Worm (Caenorhabditis elegans): ENCODE measurements around the gene F54C8.6.
A peak's percentile ranks its signal among the peaks of the same experiment; 100 is the strongest.

F54C8.6 gene

DNA sequence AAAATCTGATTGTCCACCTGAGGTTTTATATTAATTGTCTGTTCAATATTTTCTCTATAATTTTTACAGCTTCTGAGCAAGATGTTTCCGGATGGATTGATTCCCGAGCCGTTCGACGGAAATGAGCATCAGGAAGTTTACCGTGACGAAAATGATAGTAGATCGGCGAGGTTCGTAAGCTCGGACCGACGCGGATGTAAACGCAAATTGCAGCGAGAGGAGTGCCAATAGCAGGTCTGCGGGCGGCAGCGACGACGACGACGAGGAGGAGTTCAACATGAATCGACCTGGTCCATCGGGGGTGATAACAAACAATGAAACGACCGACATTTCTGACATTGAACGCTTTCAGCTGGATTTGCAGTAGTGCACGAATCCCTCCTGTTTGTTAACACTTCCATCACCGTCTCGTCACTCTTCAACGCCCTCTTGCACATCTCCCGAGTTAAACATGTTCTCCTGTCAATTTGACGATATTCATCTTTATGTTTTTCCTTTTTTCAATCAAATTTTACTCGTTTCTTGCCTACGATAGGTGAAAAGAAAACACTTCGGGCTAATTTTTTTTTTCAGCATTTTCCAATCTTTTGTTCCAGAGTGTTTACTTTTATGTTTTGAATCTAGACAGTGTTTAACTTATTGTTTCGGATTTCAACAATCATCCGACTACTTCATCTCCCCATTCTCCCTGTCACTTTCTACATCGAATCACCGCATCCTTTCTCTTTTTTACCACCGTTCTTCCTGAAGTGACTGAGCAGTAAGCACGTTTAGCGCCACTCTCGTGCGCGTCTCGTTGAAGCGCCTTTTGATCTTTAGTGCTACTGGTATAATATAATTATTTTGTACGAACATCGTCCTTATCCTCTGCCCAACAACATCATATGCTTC, 12.4 kb upstream of the F54C8.6 start (continued):
- TF ChIP-seq ekl-4 (GFP tag; IDR thresholded peaks at IDR 0.05) (no peak), Y79H2A.3 (GFP tag; conservative IDR thresholded peaks at IDR 0.05) (peak; percentile 31; the same call in 1 of the 2 replicates), tbp1 (GFP tag; optimal IDR thresholded peaks at IDR 0.05) (peak; percentile 26), unc-62 (GFP tag; optimal IDR thresholded peaks at IDR 0.05) (no peak), nhr-27 (tag; optimal IDR thresholded peaks at IDR 0.05) (no peak), let-607 (tag; optimal IDR thresholded peaks at IDR 0.05) (no peak), unc-130 (GFP tag; optimal IDR thresholded peaks at IDR 0.05) (no peak), ztf-6 (GFP tag; IDR thresholded peaks at IDR 0.05) (no peak), F23B12.7 (tag; optimal IDR thresholded peaks at IDR 0.05; ENCODE audit: insufficient read depth) (no peak), zfh-2 (GFP tag; conservative IDR thresholded peaks at IDR 0.05) (peak; percentile 59), madf-3 (GFP tag; IDR thresholded peaks at IDR 0.05) (no peak), F39B2.1 (GFP tag; IDR thresholded peaks at IDR 0.05) (no peak), ceh-100 (GFP tag; IDR thresholded peaks at IDR 0.05) (peak; percentile 16; the same call in 1 of the 2 replicates)

DNA sequence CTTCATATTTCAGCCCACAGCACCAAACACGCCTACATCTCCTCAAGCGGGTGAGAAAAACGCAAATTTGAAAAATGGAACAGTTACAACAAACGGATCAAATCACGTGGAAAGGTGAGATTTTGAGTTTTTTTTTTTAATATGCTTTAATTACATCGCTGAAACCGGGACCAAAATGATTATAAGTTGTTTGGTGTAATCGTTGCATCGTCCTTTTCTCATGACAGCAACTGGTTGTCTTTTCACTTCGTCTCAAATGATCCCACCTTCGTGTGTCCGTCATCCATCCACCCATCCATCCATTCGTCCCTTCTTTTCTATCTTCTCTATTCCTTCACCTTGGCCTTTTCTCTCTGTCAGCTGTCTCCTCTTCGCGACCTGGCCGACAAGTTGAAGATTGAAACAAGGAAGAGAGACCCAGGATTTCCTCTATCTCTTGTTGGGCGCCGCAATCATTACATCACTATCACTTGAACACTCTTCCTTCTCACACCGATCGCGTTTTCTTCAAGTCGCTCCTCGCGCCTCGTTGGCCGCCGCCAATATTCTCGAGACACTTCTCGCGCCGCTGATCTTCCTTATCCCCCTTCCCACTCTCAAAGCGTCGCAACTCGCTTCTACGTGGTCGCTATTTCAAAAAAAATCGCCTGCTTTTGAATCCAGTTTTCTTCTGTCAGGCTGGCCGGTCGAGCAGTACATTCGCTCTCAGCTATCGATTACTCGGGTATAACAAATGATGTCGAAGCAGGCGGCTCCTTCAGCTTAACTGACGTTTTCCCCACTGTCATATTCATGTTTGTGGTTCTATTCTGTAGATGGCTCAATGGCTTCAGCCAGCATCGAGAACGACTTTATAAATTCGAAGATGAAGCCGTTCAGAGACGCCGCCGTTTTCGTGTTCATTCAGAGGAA, 7.7 kb upstream of the F54C8.6 start:
- no peak for TF ChIP-seq bed-2 (GFP tag; IDR thresholded peaks at IDR 0.05)
- TF ChIP-seq lag-1 (GFP tag; IDR thresholded peaks at IDR 0.05), result no peak
- no peak for TF ChIP-seq B0261.1 (tag; optimal IDR thresholded peaks at IDR 0.05)
- no peak for TF ChIP-seq cebp-1 (GFP tag; IDR thresholded peaks at IDR 0.05)
- peak; percentile 27 for TF ChIP-seq cebp-1 (tag; optimal IDR thresholded peaks at IDR 0.05)
- TF ChIP-seq hlh-26 (GFP tag; conservative IDR thresholded peaks at IDR 0.05), result no peak
- peak; percentile 88 for TF ChIP-seq zfh-2 (GFP tag; conservative IDR thresholded peaks at IDR 0.05)

- TF ChIP-seq ztf-22 (GFP tag; optimal IDR thresholded peaks at IDR 0.05) (peak; percentile 87), F22D6.2 (tag; optimal IDR thresholded peaks at IDR 0.05) (peak; percentile 13), athp-1 (tag; optimal IDR thresholded peaks at IDR 0.05) (peak; percentile 86), Y53F4B.3 (GFP tag; IDR thresholded peaks at IDR 0.05) (no peak), F57A8.1 (GFP tag; optimal IDR thresholded peaks at IDR 0.05) (no peak), pbrm-1 (GFP tag; IDR thresholded peaks at IDR 0.05) (peak; percentile 94), dpff-1 (tag; optimal IDR thresholded peaks at IDR 0.05) (no peak), attf-6 (GFP tag; IDR thresholded peaks at IDR 0.05) (peak; percentile 22; the same call in 1 of the 2 replicates), sea-2 (GFP tag; IDR thresholded peaks at IDR 0.05) (no peak), C17E4.6 (GFP tag; IDR thresholded peaks at IDR 0.05) (no peak), him-1 (tag; optimal IDR thresholded peaks at IDR 0.05) (no peak), fkh-3 (tag; optimal IDR thresholded peaks at IDR 0.05) (no peak), hrde-1 (tag; optimal IDR thresholded peaks at IDR 0.05; ENCODE audit: borderline replicate concordance) (no peak), ztf-6 (GFP tag; IDR thresholded peaks at IDR 0.05) (no peak), F10E7.11 (tag; optimal IDR thresholded peaks at IDR 0.05) (no peak), tbx-9 (tag; optimal IDR thresholded peaks at IDR 0.05; ENCODE audit: borderline replicate concordance) (no peak), mes-4 (tag; optimal IDR thresholded peaks at IDR 0.05) (no peak), madf-3 (GFP tag; IDR thresholded peaks at IDR 0.05) (peak; percentile 81; the same call in 1 of the 2 replicates), snpc-1.3 (tag; optimal IDR thresholded peaks at IDR 0.05; ENCODE audit: insufficient read depth) (no peak), lir-1 (GFP tag; conservative IDR thresholded peaks at IDR 0.05) (peak; percentile 66; the same call in 1 of the 2 replicates), ceh-58 (GFP tag; IDR thresholded peaks at IDR 0.05) (no peak), nhr-90 (tag; optimal IDR thresholded peaks at IDR 0.05) (peak; percentile 56), ceh-40 (GFP tag; IDR thresholded peaks at IDR 0.05) (no peak), nhr-27 (tag; optimal IDR thresholded peaks at IDR 0.05) (no peak)
Measured at ce11 chrIII:9455980-9456658, 6.4 kb upstream of the F54C8.6 start, which contains the start of the genes rheb-1 and spk-1. Gene rheb-1 (minus strand): TSS chrIII:9456030. Gene spk-1 (plus strand): TSS chrIII:9456608.
